Fruit fly (Drosophila melanogaster): ENCODE data around the gene CG32201.

Gene CG32201

dm6 chr3L:18640584-18641527, 31.4 kb downstream of the CG32201 start (continued):
- TF ChIP-seq CG8924 (tag; optimal IDR thresholded peaks at IDR 0.05) (peak; percentile 70), CG12744 (GFP tag; optimal IDR thresholded peaks at IDR 0.05) (peak; percentile 94), CG6765 (GFP tag; optimal IDR thresholded peaks at IDR 0.05) (peak; percentile 89), dati (GFP tag; IDR thresholded peaks at IDR 0.05) (peak; percentile 96), CG12942 (GFP tag; optimal IDR thresholded peaks at IDR 0.05) (peak; percentile 88), CG3065 (GFP tag; optimal IDR thresholded peaks at IDR 0.05) (peak; percentile 47), az2 (GFP tag; optimal IDR thresholded peaks at IDR 0.05) (peak; percentile 90), ems (GFP tag; optimal IDR thresholded peaks at IDR 0.05) (peak; percentile 88), CG31224 (GFP tag; IDR thresholded peaks at IDR 0.05) (peak; percentile 95), trem (tag; optimal IDR thresholded peaks at IDR 0.05) (peak; percentile 23), cg (GFP tag; optimal IDR thresholded peaks at IDR 0.05) (no peak), CG8765 (GFP tag; IDR thresholded peaks at IDR 0.05) (peak; percentile 95), mam (GFP tag; optimal IDR thresholded peaks at IDR 0.05) (peak; percentile 98), ATbp (GFP tag; optimal IDR thresholded peaks at IDR 0.05) (peak; percentile 78), CG14441 (GFP tag; IDR thresholded peaks at IDR 0.05) (peak; percentile 97), ara (GFP tag; IDR thresholded peaks at IDR 0.05) (peak; percentile 95), nau (GFP tag; optimal IDR thresholded peaks at IDR 0.05) (peak; percentile 83), pros (GFP tag; optimal IDR thresholded peaks at IDR 0.05) (peak; percentile 44), odd (GFP tag; optimal IDR thresholded peaks at IDR 0.05) (peak; percentile 85), Elba2 (GFP tag; optimal IDR thresholded peaks at IDR 0.05) (no peak), mirr (GFP tag; optimal IDR thresholded peaks at IDR 0.05) (peak; percentile 92), HLH54F (GFP tag; optimal IDR thresholded peaks at IDR 0.05) (peak; percentile 94), peb (GFP tag; IDR thresholded peaks at IDR 0.05) (peak; percentile 92), mld (GFP tag; IDR thresholded peaks at IDR 0.05; ENCODE audit: partially characterized antibody) (no peak), CG12769 (tag; optimal IDR thresholded peaks at IDR 0.05) (peak; percentile 99), CG9215 (GFP tag; IDR thresholded peaks at IDR 0.05) (peak; percentile 96), H15 (GFP tag; IDR thresholded peaks at IDR 0.05) (peak; percentile 97), CG4820 (GFP tag; optimal IDR thresholded peaks at IDR 0.05) (peak; percentile 90), CG11085 (GFP tag; IDR thresholded peaks at IDR 0.05) (peak; percentile 97), CG3838 (GFP tag; optimal IDR thresholded peaks at IDR 0.05) (peak; percentile 74), tin (GFP tag; optimal IDR thresholded peaks at IDR 0.05) (peak; percentile 91), grau (tag; optimal IDR thresholded peaks at IDR 0.05) (peak; percentile 96), Sry-β (GFP tag; optimal IDR thresholded peaks at IDR 0.05) (peak; percentile 10), CG42726 (GFP tag; IDR thresholded peaks at IDR 0.05; ENCODE audit: partially characterized antibody) (peak; percentile 54; the same call in 1 of the 2 replicates), CG7928 (GFP tag; optimal IDR thresholded peaks at IDR 0.05) (peak; percentile 74), CG11723 (GFP tag; optimal IDR thresholded peaks at IDR 0.05) (peak; percentile 72), CG15696 (tag; optimal IDR thresholded peaks at IDR 0.05) (peak; percentile 83), CG3281 (GFP tag; optimal IDR thresholded peaks at IDR 0.05) (peak; percentile 91), CG33213 (GFP tag; optimal IDR thresholded peaks at IDR 0.05) (peak; percentile 83), Side (GFP tag; optimal IDR thresholded peaks at IDR 0.05) (peak; percentile 76), Dref (GFP tag; IDR thresholded peaks at IDR 0.05) (no peak; the same call in 1 of the 2 replicates), shn (GFP tag; optimal IDR thresholded peaks at IDR 0.05) (peak; percentile 91), vfl (GFP tag; optimal IDR thresholded peaks at IDR 0.05) (no peak), CG30431 (GFP tag; optimal IDR thresholded peaks at IDR 0.05) (peak; percentile 82), klu (GFP tag; IDR thresholded peaks at IDR 0.05) (peak; percentile 95), vnd (GFP tag; IDR thresholded peaks at IDR 0.05; ENCODE audit: partially characterized antibody) (no peak), kni (GFP tag; optimal IDR thresholded peaks at IDR 0.05) (peak; percentile 29), CG2875 (GFP tag; optimal IDR thresholded peaks at IDR 0.05) (peak; percentile 53), CG17361 (GFP tag; IDR thresholded peaks at IDR 0.05) (peak; percentile 96)
